Worm (Caenorhabditis elegans): Measurements from ENCODE around the gene C17H12.2.
A peak's percentile ranks its signal among the peaks of the same experiment; 100 is the strongest.

ce11 chrIV:6829902-6830301, 39.6 kb upstream of the C17H12.2 start, which contains the start of gene H20E11.1:
- TF ChIP-seq nhr-237 (tag; optimal IDR thresholded peaks at IDR 0.05), result no peak
- no peak for TF ChIP-seq unc-39 (tag; optimal IDR thresholded peaks at IDR 0.05)
- no peak for TF ChIP-seq ces-1 (GFP tag; optimal IDR thresholded peaks at IDR 0.05)
- no peak for TF ChIP-seq fos-1 (tag; optimal IDR thresholded peaks at IDR 0.05)
- no peak for TF ChIP-seq nhr-25 (tag; optimal IDR thresholded peaks at IDR 0.05; ENCODE audit: borderline replicate concordance, insufficient read depth)
- no peak for TF ChIP-seq lin-13 (GFP tag; optimal IDR thresholded peaks at IDR 0.05)
- TF ChIP-seq fkh-10 (GFP tag; optimal IDR thresholded peaks at IDR 0.05), result no peak
- TF ChIP-seq nhr-41 (GFP tag; IDR thresholded peaks at IDR 0.05), result no peak
- TF ChIP-seq pqm-1 (tag; optimal IDR thresholded peaks at IDR 0.05), result peak; percentile 67
- TF ChIP-seq pha-4 (GFP tag; IDR thresholded peaks at IDR 0.05), result no peak
- TF ChIP-seq pha-4 (tag; optimal IDR thresholded peaks at IDR 0.05), result no peak
- no peak for TF ChIP-seq ama-1 (optimal IDR thresholded peaks at IDR 0.05)
